Worm (Caenorhabditis elegans) whole organism, L1 larva: ENCODE results near the gene mcm-7.

ENCODE experiments used
- elt-2 ChIP-seq: sonication (generic microtip); optimal IDR thresholded peaks from 2 replicates; lab custom pipeline; 2016; ENCODE audit warnings: missing genetic modification characterization, mild to moderate bottlenecking, inconsistent platforms, missing compliant biosample characterization, missing genetic modification reagents
- jun-1 ChIP-seq: fragments of 150-350 bp; optimal IDR thresholded peaks from 2 replicates; lab custom pipeline; 2014; ENCODE audit warnings: missing biosample characterization, missing genetic modification reagents, missing genetic modification characterization
- nhr-85 ChIP-seq: sonication (generic microtip); peaks from one replicate; lab custom pipeline; 2016; ENCODE audit warnings: missing genetic modification characterization, inconsistent platforms, missing compliant biosample characterization
- pag-3 ChIP-seq: sonication (generic microtip); optimal IDR thresholded peaks from 2 replicates; lab custom pipeline; 2017; ENCODE audit warnings: missing genetic modification characterization, mild to moderate bottlenecking, missing compliant biosample characterization, antibody characterized with exemption, borderline replicate concordance; ENCODE audit not compliant: insufficient read depth
- tbx-2 ChIP-seq: sonication (generic microtip); optimal IDR thresholded peaks from 2 replicates; lab custom pipeline; 2016; ENCODE audit warnings: missing genetic modification characterization, missing compliant biosample characterization
- zag-1 ChIP-seq: fragments of 150-350 bp; optimal IDR thresholded peaks from 2 replicates; lab custom pipeline; 2014; ENCODE audit warnings: missing biosample characterization, missing genetic modification characterization

DNA sequence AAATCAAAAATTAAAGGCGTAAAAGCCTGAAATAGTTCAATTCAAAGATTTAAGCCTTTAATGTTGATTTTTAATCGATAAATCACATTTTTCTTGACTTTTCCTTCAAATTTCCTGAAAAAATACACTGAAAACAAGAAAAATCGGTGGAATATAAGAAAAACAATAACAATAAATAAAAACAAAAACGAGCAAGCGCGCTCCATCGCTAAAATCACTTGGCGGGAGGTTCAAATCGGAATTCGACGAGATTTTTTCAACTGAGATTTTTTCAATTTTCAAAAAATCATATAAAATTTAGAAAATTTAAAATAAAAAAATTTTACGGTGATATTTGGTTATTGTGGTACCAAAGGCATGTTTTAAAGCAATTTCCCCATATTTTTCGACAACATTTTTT lies 7.5 kb upstream of the mcm-7 start:
- TF ChIP-seq elt-2 (tag; lab: Kevin White, UChicago) (no peak), zag-1 (no peak), jun-1 (tag; lab: Kevin White, UChicago) (no peak), pag-3 (tag; lab: Kevin White, UChicago) (no peak), nhr-85 (tag; lab: Kevin White, UChicago) (no peak), tbx-2 (tag; lab: Kevin White, UChicago) (no peak)
